Worm (Caenorhabditis elegans) whole organism, L2 larva: ENCODE results near the gene sri-27.

ENCODE experiments used
- ceh-16 ChIP-seq: fragments of 150-350 bp; optimal IDR thresholded peaks from 2 replicates; lab custom pipeline; 2014; ENCODE audit warnings: missing biosample characterization, missing genetic modification characterization
- ceh-82 ChIP-seq: fragments of 150-350 bp; optimal IDR thresholded peaks from 2 replicates; lab custom pipeline; 2014; ENCODE audit warnings: missing biosample characterization, missing genetic modification characterization
- egl-27 ChIP-seq: sonication (generic microtip); optimal IDR thresholded peaks from 3 replicates; lab custom pipeline; 2017; ENCODE audit warnings: missing biosample characterization, missing genetic modification reagents, missing genetic modification characterization
- elt-1 ChIP-seq: fragments of 150-350 bp; optimal IDR thresholded peaks from 2 replicates; lab custom pipeline; 2014; ENCODE audit warnings: missing biosample characterization, missing genetic modification characterization
- fos-1 ChIP-seq: fragments of 150-350 bp; optimal IDR thresholded peaks from 2 replicates; lab custom pipeline; 2014; ENCODE audit warnings: missing biosample characterization, missing genetic modification characterization
- lin-13 ChIP-seq: fragments of 150-350 bp; optimal IDR thresholded peaks from 2 replicates; lab custom pipeline; 2014; ENCODE audit warnings: missing biosample characterization, missing genetic modification reagents, missing genetic modification characterization
- nhr-10 ChIP-seq: sonication (generic microtip); optimal IDR thresholded peaks from 2 replicates; lab custom pipeline; 2017; ENCODE audit warnings: missing biosample characterization, missing genetic modification characterization
- skn-1 ChIP-seq: sonication (generic microtip); optimal IDR thresholded peaks from 2 replicates; lab custom pipeline; 2017; ENCODE audit warnings: missing biosample characterization, missing genetic modification characterization
- snpc-4 ChIP-seq: fragments of 150-350 bp; optimal IDR thresholded peaks from 2 replicates; lab custom pipeline; 2014; ENCODE audit warnings: missing biosample characterization, missing genetic modification characterization

DNA sequence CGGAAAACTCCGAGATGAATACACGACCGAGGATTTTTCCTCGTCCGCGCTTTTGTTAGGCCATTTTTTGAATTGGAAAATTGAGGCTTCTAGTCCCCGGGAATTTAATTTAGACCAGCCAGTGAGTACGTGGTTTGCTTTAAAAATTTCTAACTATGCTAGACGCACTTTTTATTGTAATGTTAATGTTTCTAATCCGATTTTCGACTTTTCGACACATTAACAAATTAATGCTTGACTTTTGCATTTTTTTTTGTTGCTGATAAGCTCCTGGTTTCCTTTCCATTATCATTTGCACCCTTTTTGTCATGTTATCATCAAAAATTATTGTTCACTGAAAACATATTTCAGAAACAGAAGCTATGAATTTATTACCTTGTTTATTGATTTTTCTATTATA is 31.4 kb downstream of the sri-27 start, which contains the start of gene clec-204:
- TF ChIP-seq ceh-16 (tag; lab: Kevin White, UChicago) (no peak), ceh-82 (tag; lab: Kevin White, UChicago) (no peak), fos-1 (tag; lab: Kevin White, UChicago) (peak; percentile 28), nhr-10 (tag; lab: Kevin White, UChicago) (no peak), egl-27 (tag; lab: Kevin White, UChicago) (no peak), skn-1 (tag; lab: Kevin White, UChicago) (no peak), elt-1 (tag; lab: Kevin White, UChicago) (no peak), lin-13 (GFP tag; lab: Kevin White, UChicago) (no peak), snpc-4 (tag; lab: Kevin White, UChicago) (no peak)
